Worm (Caenorhabditis elegans): Measurements from ENCODE around the gene R08E3.3.

R08E3.3 gene

DNA sequence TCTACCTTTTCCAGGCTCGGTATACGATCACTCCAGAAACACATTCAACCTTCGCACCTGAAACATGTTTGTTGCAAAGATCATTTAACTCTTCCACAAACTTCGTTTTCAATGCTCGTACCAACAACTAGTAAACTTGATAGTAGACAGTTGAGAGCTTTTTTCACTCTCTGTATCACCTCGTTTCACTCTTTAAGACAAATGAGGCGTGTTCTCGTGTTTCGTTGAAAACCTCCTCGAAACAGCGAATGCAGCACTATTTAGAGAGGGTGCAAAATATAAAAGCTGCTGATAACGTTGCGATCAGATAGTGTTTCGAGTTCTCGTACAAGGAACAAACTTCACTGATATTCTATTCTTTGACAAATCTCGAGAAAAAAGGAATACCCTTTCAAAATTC lies 25.4 kb upstream of the R08E3.3 start, which contains the start of gene F43C9.1:
F43C9.1 (plus strand) TSS at position 301 of the 400 bp plus-strand sequence.
- TF ChIP-seq tra-4 (tag; optimal IDR thresholded peaks at IDR 0.05) (no peak), B0310.2 (tag; optimal IDR thresholded peaks at IDR 0.05) (no peak), ceh-36 (tag; optimal IDR thresholded peaks at IDR 0.05) (no peak), tbx-37 (GFP tag; conservative IDR thresholded peaks at IDR 0.05) (no peak), flt-1 (GFP tag; IDR thresholded peaks at IDR 0.05) (no peak), ceh-13 (GFP tag; optimal IDR thresholded peaks at IDR 0.05) (no peak), scrt-1 (GFP tag; IDR thresholded peaks at IDR 0.05) (no peak), pes-1 (GFP tag; IDR thresholded peaks at IDR 0.05) (no peak), F13C5.2 (tag; optimal IDR thresholded peaks at IDR 0.05) (no peak), tbx-11 (GFP tag; IDR thresholded peaks at IDR 0.05) (no peak), hnd-1 (tag; optimal IDR thresholded peaks at IDR 0.05) (no peak), aly-1 (tag; optimal IDR thresholded peaks at IDR 0.05) (no peak), sea-1 (GFP tag; conservative IDR thresholded peaks at IDR 0.05) (no peak), ets-7 (tag; optimal IDR thresholded peaks at IDR 0.05) (no peak), hmg-4 (GFP tag; optimal IDR thresholded peaks at IDR 0.05) (no peak), ama-1 (optimal IDR thresholded peaks at IDR 0.05) (no peak)

DNA sequence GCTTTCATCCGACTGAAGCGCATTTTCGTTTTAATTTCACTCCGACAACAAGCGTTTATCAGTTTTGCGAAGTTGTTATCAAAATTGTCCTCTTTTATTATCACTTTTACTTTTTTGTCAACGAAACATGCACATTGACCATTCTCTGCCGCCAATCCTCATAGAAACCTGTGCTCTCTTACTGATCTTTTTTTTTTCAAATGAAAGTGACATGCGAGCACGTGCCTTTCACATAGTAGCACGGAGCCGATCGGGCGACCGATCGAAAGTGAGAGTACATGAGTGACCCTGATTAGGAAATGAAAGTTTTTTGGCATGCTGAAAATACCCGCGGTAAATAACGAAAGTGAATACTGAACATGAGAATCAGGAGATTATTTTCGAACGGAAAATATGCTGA lies 24.3 kb upstream of the R08E3.3 start:
- TF ChIP-seq F13C5.2 (tag; optimal IDR thresholded peaks at IDR 0.05) (no peak), hmg-4 (GFP tag; optimal IDR thresholded peaks at IDR 0.05) (no peak), B0310.2 (tag; optimal IDR thresholded peaks at IDR 0.05) (no peak), scrt-1 (GFP tag; IDR thresholded peaks at IDR 0.05) (no peak), hmbx-1 (tag; optimal IDR thresholded peaks at IDR 0.05) (no peak)

DNA sequence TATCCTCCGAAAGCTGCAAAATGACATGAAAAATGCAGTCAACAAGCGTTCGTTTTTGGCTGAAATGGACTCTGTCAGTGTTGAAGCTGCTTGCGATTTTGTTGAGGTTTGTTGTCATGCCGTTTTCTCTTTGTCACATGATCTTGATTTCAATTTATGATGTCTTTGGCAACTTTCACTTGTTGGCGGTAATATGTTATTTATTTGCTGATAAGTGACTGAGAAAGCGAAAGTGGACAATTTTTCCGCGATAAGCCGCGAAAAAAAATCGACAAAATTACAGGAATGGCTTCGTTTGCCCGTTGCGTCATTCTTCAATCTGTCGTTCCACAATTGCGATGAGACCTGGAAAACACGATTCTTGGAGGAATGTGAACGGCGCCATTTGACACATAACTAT lies 23.1 kb upstream of the R08E3.3 start:
- TF ChIP-seq flt-1 (GFP tag; IDR thresholded peaks at IDR 0.05), result no peak
- no peak for TF ChIP-seq hnd-1 (tag; optimal IDR thresholded peaks at IDR 0.05)
- no peak for TF ChIP-seq sea-1 (GFP tag; conservative IDR thresholded peaks at IDR 0.05)
- TF ChIP-seq hmbx-1 (tag; optimal IDR thresholded peaks at IDR 0.05), result no peak
- TF ChIP-seq F13C5.2 (tag; optimal IDR thresholded peaks at IDR 0.05), result no peak
- TF ChIP-seq ets-7 (tag; optimal IDR thresholded peaks at IDR 0.05), result no peak

DNA sequence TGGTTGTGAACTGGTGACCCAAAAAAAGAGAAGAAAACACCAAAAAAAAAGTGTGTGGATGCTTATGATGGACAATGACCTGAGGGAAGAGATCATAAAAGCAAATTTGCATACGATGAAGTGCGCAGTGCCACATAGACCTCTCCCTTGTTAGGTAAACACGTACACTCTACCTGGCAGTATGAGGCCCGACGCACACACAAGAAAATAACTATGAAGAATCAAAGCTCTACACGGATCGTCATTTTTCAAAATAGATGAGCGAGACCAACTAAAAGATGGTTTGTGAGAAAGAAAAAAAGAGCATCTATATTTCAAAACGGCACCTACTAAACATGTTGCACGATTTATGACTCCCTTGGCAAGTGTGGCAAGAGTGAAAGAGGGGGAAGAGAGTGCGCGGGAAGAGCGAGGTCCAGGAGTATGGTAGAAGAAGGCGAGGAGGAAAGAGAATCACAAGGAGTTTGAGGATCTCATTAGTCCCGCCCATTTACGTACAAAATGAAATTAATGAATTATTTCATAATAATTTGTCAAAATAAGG lies 18.2 kb upstream of the R08E3.3 start, which contains the start of gene mig-13:
mig-13 (minus strand) TSS at position 51 of the 544 bp plus-strand sequence.
- no peak for TF ChIP-seq flt-1 (GFP tag; IDR thresholded peaks at IDR 0.05)
- no peak for TF ChIP-seq tra-4 (tag; optimal IDR thresholded peaks at IDR 0.05)
- TF ChIP-seq F13C5.2 (tag; optimal IDR thresholded peaks at IDR 0.05), result no peak
- no peak for TF ChIP-seq tbx-37 (GFP tag; conservative IDR thresholded peaks at IDR 0.05)
- no peak for TF ChIP-seq scrt-1 (GFP tag; IDR thresholded peaks at IDR 0.05)
- TF ChIP-seq aly-1 (tag; optimal IDR thresholded peaks at IDR 0.05), result no peak
- no peak for TF ChIP-seq ceh-36 (tag; optimal IDR thresholded peaks at IDR 0.05)
- TF ChIP-seq ets-7 (tag; optimal IDR thresholded peaks at IDR 0.05), result no peak

DNA sequence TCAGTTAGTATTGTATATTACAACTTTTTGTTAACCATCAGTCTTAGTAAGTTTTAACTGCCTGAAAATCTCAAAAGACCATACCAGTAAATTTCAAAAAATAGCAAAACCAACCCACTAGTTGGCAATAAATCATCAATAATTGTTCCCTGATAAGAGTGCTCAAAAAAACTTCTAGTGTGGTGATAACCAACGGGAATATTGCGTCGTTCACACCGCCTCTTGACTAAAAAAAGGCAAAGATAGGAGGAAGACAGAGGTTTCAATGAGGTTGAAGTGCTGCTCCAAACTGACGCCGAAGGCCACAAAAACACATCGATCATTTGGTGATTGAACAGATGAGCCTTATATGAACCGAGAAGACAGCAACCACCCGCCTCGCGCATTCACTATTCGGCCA lies 17.5 kb upstream of the R08E3.3 start:
- TF ChIP-seq scrt-1 (GFP tag; IDR thresholded peaks at IDR 0.05) (no peak), ama-1 (optimal IDR thresholded peaks at IDR 0.05) (no peak), tbx-37 (GFP tag; conservative IDR thresholded peaks at IDR 0.05) (no peak), ets-7 (tag; optimal IDR thresholded peaks at IDR 0.05) (no peak), hnd-1 (tag; optimal IDR thresholded peaks at IDR 0.05) (no peak), F13C5.2 (tag; optimal IDR thresholded peaks at IDR 0.05) (no peak), tbx-11 (GFP tag; IDR thresholded peaks at IDR 0.05) (no peak), hmbx-1 (tag; optimal IDR thresholded peaks at IDR 0.05) (no peak), ceh-13 (GFP tag; optimal IDR thresholded peaks at IDR 0.05) (no peak)

DNA sequence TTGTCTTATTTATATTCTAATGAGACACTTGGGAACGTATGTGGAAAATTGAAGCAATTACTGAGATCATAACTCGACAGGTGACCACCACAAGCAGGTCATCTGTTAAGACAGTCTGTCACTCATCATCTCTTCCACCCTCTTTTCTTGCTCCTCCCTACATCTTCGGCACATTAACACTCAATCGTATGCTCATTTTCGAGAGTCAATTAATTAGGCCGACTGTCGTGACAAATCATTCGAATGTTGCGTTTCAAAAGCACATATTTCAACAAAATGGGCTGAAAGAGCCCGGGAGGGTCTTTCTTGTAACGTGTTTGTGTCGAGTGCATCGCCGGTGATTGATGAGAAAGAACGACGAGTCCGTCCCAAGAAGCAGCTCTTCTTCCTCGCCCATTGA lies 16.1 kb upstream of the R08E3.3 start:
- TF ChIP-seq hmg-4 (GFP tag; optimal IDR thresholded peaks at IDR 0.05), result peak; percentile 33
- no peak for TF ChIP-seq ceh-13 (GFP tag; optimal IDR thresholded peaks at IDR 0.05)

DNA sequence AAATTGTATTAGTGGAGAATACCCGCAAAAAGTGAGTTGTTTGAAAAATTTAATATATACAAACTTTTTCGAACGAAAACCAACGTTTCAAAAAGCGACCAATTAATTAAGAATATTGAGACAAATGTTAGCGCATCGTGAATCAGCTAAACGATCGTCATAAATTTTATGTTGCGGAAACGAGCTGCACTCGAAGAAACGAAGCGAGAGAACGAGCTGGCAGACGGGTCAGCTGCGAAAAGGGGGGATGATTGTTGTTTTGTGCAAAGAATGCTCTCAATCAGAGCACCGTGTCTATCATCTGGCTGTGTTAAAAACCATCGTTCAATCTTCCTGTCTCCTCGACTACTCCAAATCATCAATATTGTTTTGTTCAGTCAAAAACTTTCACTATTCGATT lies 14.5 kb upstream of the R08E3.3 start:
- TF ChIP-seq scrt-1 (GFP tag; IDR thresholded peaks at IDR 0.05), result no peak
- no peak for TF ChIP-seq tra-4 (tag; optimal IDR thresholded peaks at IDR 0.05)
- TF ChIP-seq hmg-4 (GFP tag; optimal IDR thresholded peaks at IDR 0.05), result no peak
- TF ChIP-seq ets-7 (tag; optimal IDR thresholded peaks at IDR 0.05), result no peak
- no peak for TF ChIP-seq B0310.2 (tag; optimal IDR thresholded peaks at IDR 0.05)
- TF ChIP-seq hnd-1 (tag; optimal IDR thresholded peaks at IDR 0.05), result no peak
- no peak for TF ChIP-seq flt-1 (GFP tag; IDR thresholded peaks at IDR 0.05)
- TF ChIP-seq aly-1 (tag; optimal IDR thresholded peaks at IDR 0.05), result no peak
- no peak for TF ChIP-seq ama-1 (optimal IDR thresholded peaks at IDR 0.05)

DNA sequence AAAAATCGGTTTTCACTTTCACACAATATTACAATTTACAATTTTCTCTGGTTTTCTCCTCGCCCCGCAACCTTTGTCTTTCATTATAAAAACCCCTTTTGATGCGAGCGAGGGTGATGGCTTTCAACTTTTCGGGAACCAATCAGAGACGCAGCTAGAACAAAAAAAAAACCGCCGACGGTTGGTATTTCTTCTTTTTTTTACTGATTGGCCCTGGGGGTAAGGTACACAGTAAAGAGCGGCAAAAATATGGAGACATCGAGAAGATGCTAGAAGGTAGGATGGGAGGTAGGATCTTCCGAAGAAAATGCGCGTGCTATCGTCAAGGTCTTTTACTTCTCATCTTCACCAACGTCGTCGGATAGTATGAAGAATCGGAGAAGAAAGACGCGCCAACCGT lies 9.7 kb upstream of the R08E3.3 start:
- no peak for TF ChIP-seq ceh-13 (GFP tag; optimal IDR thresholded peaks at IDR 0.05)
- TF ChIP-seq hmg-4 (GFP tag; optimal IDR thresholded peaks at IDR 0.05), result no peak

DNA sequence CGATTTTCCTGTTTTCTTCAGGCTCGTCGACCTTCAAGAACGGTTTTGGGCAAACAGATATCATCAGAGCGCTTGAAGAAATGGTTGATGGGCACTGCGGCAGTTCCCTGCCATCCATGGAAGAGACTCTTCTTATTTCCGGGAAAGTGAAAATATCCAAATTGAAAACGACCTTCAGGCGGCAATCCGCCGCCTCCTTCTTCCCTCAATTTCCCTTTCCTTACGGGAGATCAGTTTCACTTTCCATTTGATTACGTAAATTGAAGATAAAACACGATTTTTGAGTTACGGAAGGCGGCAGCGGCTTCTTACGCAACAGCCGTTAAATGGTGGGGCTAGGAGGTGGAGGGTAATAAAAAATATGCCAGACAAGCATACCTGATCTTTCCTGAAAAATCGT lies 9.2 kb upstream of the R08E3.3 start:
- TF ChIP-seq scrt-1 (GFP tag; IDR thresholded peaks at IDR 0.05), result no peak
- TF ChIP-seq hnd-1 (tag; optimal IDR thresholded peaks at IDR 0.05), result no peak
- TF ChIP-seq flt-1 (GFP tag; IDR thresholded peaks at IDR 0.05), result no peak
- TF ChIP-seq hmbx-1 (tag; optimal IDR thresholded peaks at IDR 0.05), result no peak
- TF ChIP-seq F13C5.2 (tag; optimal IDR thresholded peaks at IDR 0.05), result no peak
- no peak for TF ChIP-seq ama-1 (optimal IDR thresholded peaks at IDR 0.05)
- TF ChIP-seq aly-1 (tag; optimal IDR thresholded peaks at IDR 0.05), result no peak
- no peak for TF ChIP-seq pes-1 (GFP tag; IDR thresholded peaks at IDR 0.05)
- TF ChIP-seq ceh-13 (GFP tag; optimal IDR thresholded peaks at IDR 0.05), result no peak
- no peak for TF ChIP-seq tbx-37 (GFP tag; conservative IDR thresholded peaks at IDR 0.05)
- TF ChIP-seq B0310.2 (tag; optimal IDR thresholded peaks at IDR 0.05), result no peak
- TF ChIP-seq tbx-11 (GFP tag; IDR thresholded peaks at IDR 0.05), result no peak
